Worm (Caenorhabditis elegans) whole organism, L3 larva: ENCODE data around the gene F19C6.2.

Experiments
- ZK546.5 ChIP-seq: sonication (generic microtip); optimal IDR thresholded peaks from 2 replicates; lab custom pipeline; 2017; ENCODE audit warnings: missing biosample characterization, missing genetic modification characterization
- ceh-82 ChIP-seq: fragments of 150-350 bp; optimal IDR thresholded peaks from 2 replicates; lab custom pipeline; 2014; ENCODE audit warnings: missing biosample characterization, missing genetic modification characterization
- ceh-9 ChIP-seq: sonication (generic microtip); optimal IDR thresholded peaks from 2 replicates; lab custom pipeline; 2018; ENCODE audit warnings: missing biosample characterization, missing genetic modification characterization
- daf-12 ChIP-seq: fragments of 150-350 bp; optimal IDR thresholded peaks from 2 replicates; lab custom pipeline; 2014; ENCODE audit warnings: missing biosample characterization, missing genetic modification reagents, missing genetic modification characterization
- elt-1 ChIP-seq: fragments of 150-350 bp; optimal IDR thresholded peaks from 2 replicates; lab custom pipeline; 2014; ENCODE audit warnings: missing biosample characterization, missing genetic modification characterization
- eor-1 ChIP-seq, 2 experiments: fragments of 150-350 bp; optimal IDR thresholded peaks; 2 replicates each; lab custom pipeline; 2014 to 2018; ENCODE audit warnings: missing biosample characterization in 2 of 2, missing genetic modification characterization in 2 of 2
- fkh-10 ChIP-seq: sonication (generic microtip); optimal IDR thresholded peaks from 2 replicates; lab custom pipeline; 2017; ENCODE audit warnings: missing biosample characterization, missing genetic modification reagents, missing genetic modification characterization
- nfya-1 ChIP-seq: sonication (generic microtip); optimal IDR thresholded peaks from 2 replicates; lab custom pipeline; 2017; ENCODE audit warnings: missing genetic modification characterization, mild to moderate bottlenecking, missing compliant biosample characterization, antibody characterized with exemption, moderate library complexity; ENCODE audit not compliant: insufficient read depth
- nhr-237 ChIP-seq: fragments of 150-350 bp; optimal IDR thresholded peaks from 2 replicates; lab custom pipeline; 2014; ENCODE audit warnings: missing biosample characterization, missing genetic modification characterization
- nhr-25 ChIP-seq: sonication (generic microtip); optimal IDR thresholded peaks from 2 replicates; lab custom pipeline; 2017; ENCODE audit warnings: missing biosample characterization, missing genetic modification characterization
- nhr-77 ChIP-seq: fragments of 150-350 bp; optimal IDR thresholded peaks from 2 replicates; lab custom pipeline; 2014; ENCODE audit warnings: missing biosample characterization, missing genetic modification characterization
- unc-62 ChIP-seq: fragments of 150-350 bp; sonication (generic microtip); optimal IDR thresholded peaks from 4 replicates; lab custom pipeline; 2014; ENCODE audit warnings: missing biosample characterization, missing genetic modification reagents, missing genetic modification characterization

DNA sequence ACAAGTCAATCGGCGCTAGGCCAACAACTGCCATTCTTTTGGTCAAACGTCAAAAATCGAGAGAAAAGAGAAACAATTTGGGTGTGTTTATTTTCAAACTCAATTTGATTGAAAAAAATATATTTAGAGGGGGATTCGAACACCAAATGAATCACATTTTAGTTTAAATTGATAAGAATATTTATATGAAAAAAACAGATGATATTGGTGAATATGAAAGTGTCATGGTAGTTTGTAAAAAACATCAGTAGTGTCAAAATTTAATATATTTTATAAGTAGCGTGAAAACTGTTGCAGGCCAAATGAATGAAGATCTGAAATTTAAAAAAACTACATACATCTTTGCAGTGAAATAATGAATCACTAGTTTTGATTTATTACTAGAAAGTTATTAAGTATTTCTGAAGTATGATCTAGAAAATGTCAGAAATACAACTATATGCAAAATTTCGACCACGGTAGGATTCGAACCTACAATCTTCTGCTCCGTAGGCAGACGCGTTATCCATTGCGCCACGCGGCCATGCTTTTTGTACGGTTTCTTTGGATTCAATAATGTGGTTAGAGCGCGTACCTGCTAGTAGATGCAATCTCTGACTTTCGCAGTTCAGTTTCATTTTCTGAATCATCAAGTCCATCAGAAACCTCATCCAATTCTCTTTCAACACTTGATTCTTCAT is 17.4 kb downstream of the F19C6.2 start, which contains the start of gene F19C6.4:
- TF ChIP-seq elt-1 (tag; lab: Kevin White, UChicago) (no peak), nhr-25 (tag; lab: Kevin White, UChicago) (peak; percentile 25), fkh-10 (GFP tag; lab: Kevin White, UChicago) (no peak), daf-12 (tag; lab: Kevin White, UChicago) (no peak), unc-62 (GFP tag; lab: Kevin White, UChicago) (no peak), ceh-9 (no peak), ZK546.5 (tag; lab: Kevin White, UChicago) (no peak), ceh-82 (tag; lab: Kevin White, UChicago) (no peak), nhr-77 (no peak), nfya-1 (tag; lab: Kevin White, UChicago) (no peak), eor-1 (tag; optimal IDR thresholded peaks at IDR 0.05; lab: Kevin White, UChicago) (no peak), nhr-237 (tag; lab: Kevin White, UChicago) (no peak)
